Worm (Caenorhabditis elegans) whole organism, mixed stage, embryonic: ENCODE measurements around the gene ZC513.14.

ENCODE experiments used
- M03D4.4 ChIP-seq: sonication (generic microtip); optimal IDR thresholded peaks from 2 replicates; lab custom pipeline; 2017; ENCODE audit warnings: mild to moderate bottlenecking, missing genetic modification characterization, missing compliant biosample characterization
- bed-3 ChIP-seq: fragments of 200-800 bp; sonication (Bioruptor generic); optimal IDR thresholded peaks from 3 replicates; lab custom pipeline; 2018; ENCODE audit warnings: mild to moderate bottlenecking, missing genetic modification characterization, moderate library complexity, missing compliant biosample characterization
- blmp-1 ChIP-seq: fragments of 150-350 bp; optimal IDR thresholded peaks from 2 replicates; lab custom pipeline; 2014; ENCODE audit warnings: missing biosample characterization, missing genetic modification characterization
- ceh-39 ChIP-seq: fragments of 150-350 bp; optimal IDR thresholded peaks from 2 replicates; lab custom pipeline; 2014; ENCODE audit warnings: missing biosample characterization, missing genetic modification characterization
- ceh-43 ChIP-seq: fragments of 200-800 bp; sonication (Bioruptor generic); optimal IDR thresholded peaks from 2 replicates; lab custom pipeline; 2018; ENCODE audit warnings: mild to moderate bottlenecking, missing genetic modification characterization, moderate library complexity, missing compliant biosample characterization
- ceh-83 ChIP-seq: fragments of 200-800 bp; sonication (Bioruptor generic); optimal IDR thresholded peaks from 2 replicates; lab custom pipeline; 2018; ENCODE audit warnings: mild to moderate bottlenecking, missing genetic modification characterization, missing compliant biosample characterization
- ces-1 ChIP-seq: fragments of 150-350 bp; optimal IDR thresholded peaks from 2 replicates; lab custom pipeline; 2014; ENCODE audit warnings: missing biosample characterization, missing genetic modification reagents, missing genetic modification characterization
- cnd-1 ChIP-seq: fragments of 200-800 bp; sonication (Bioruptor generic); optimal IDR thresholded peaks from 2 replicates; lab custom pipeline; 2018; ENCODE audit warnings: mild to moderate bottlenecking, missing genetic modification characterization, missing compliant biosample characterization
- drap-1 ChIP-seq: fragments of 200-800 bp; sonication (Bioruptor generic); optimal IDR thresholded peaks from 3 replicates; lab custom pipeline; 2018; ENCODE audit warnings: mild to moderate bottlenecking, missing genetic modification characterization, missing compliant biosample characterization
- elt-3 ChIP-seq: fragments of 150-350 bp; optimal IDR thresholded peaks from 2 replicates; lab custom pipeline; 2014; ENCODE audit warnings: missing biosample characterization, missing genetic modification characterization
- flh-1 ChIP-seq: fragments of 200-800 bp; sonication (Bioruptor generic); optimal IDR thresholded peaks from 2 replicates; lab custom pipeline; 2018; ENCODE audit warnings: mild to moderate bottlenecking, missing genetic modification characterization, moderate library complexity, missing compliant biosample characterization
- hlh-1 ChIP-seq: fragments of 150-350 bp; optimal IDR thresholded peaks from 2 replicates; lab custom pipeline; 2014; ENCODE audit warnings: missing biosample characterization, missing genetic modification reagents, missing genetic modification characterization
- lin-32 ChIP-seq: fragments of 200-800 bp; sonication (Bioruptor generic); optimal IDR thresholded peaks from 2 replicates; lab custom pipeline; 2018; ENCODE audit warnings: mild to moderate bottlenecking, missing genetic modification characterization, missing compliant biosample characterization
- lsy-2 ChIP-seq: fragments of 150-350 bp; optimal IDR thresholded peaks from 2 replicates; lab custom pipeline; 2014; ENCODE audit warnings: missing biosample characterization, missing genetic modification characterization
- mab-5 ChIP-seq: fragments of 150-350 bp; optimal IDR thresholded peaks from 2 replicates; lab custom pipeline; 2014; ENCODE audit warnings: missing biosample characterization, missing genetic modification characterization
- mep-1 ChIP-seq: fragments of 150-350 bp; optimal IDR thresholded peaks from 2 replicates; lab custom pipeline; 2017; ENCODE audit warnings: missing biosample characterization, missing genetic modification reagents, missing genetic modification characterization, inconsistent platforms
- mls-2 ChIP-seq: sonication (generic microtip); optimal IDR thresholded peaks from 2 replicates; lab custom pipeline; 2016; ENCODE audit warnings: mild to moderate bottlenecking, missing genetic modification characterization, moderate library complexity, missing compliant biosample characterization
- nhr-12 ChIP-seq: fragments of 150-350 bp; optimal IDR thresholded peaks from 2 replicates; lab custom pipeline; 2014; ENCODE audit warnings: missing biosample characterization, missing genetic modification characterization
- nhr-2 ChIP-seq: fragments of 150-350 bp; optimal IDR thresholded peaks from 2 replicates; lab custom pipeline; 2014; ENCODE audit warnings: missing biosample characterization, missing genetic modification characterization
- nhr-28 ChIP-seq: fragments of 150-350 bp; optimal IDR thresholded peaks from 2 replicates; lab custom pipeline; 2014; ENCODE audit warnings: missing biosample characterization, missing genetic modification characterization
- nhr-76 ChIP-seq: sonication (generic microtip); optimal IDR thresholded peaks from 2 replicates; lab custom pipeline; 2017; ENCODE audit warnings: missing biosample characterization, missing genetic modification characterization
- pha-4 ChIP-seq: fragments of 150-350 bp; optimal IDR thresholded peaks from 2 replicates; lab custom pipeline; 2018; ENCODE audit warnings: missing biosample characterization, missing genetic modification reagents, missing genetic modification characterization
- sem-2 ChIP-seq: fragments of 200-800 bp; sonication (Bioruptor generic); optimal IDR thresholded peaks from 2 replicates; lab custom pipeline; 2018; ENCODE audit warnings: mild to moderate bottlenecking, missing genetic modification characterization, missing compliant biosample characterization
- sptf-1 ChIP-seq: sonication (generic microtip); optimal IDR thresholded peaks from 2 replicates; lab custom pipeline; 2017; ENCODE audit warnings: mild to moderate bottlenecking, missing genetic modification characterization, moderate library complexity, missing compliant biosample characterization
- tbx-8 ChIP-seq: fragments of 200-800 bp; sonication (Bioruptor generic); optimal IDR thresholded peaks from 2 replicates; lab custom pipeline; 2018; ENCODE audit warnings: mild to moderate bottlenecking, missing genetic modification characterization, moderate library complexity, missing compliant biosample characterization
- unc-120 ChIP-seq: sonication (generic microtip); optimal IDR thresholded peaks from 2 replicates; lab custom pipeline; 2017; ENCODE audit warnings: missing genetic modification characterization, missing compliant biosample characterization; ENCODE audit not compliant: poor library complexity, severe bottlenecking
- unc-39 ChIP-seq: fragments of 150-350 bp; optimal IDR thresholded peaks from 2 replicates; lab custom pipeline; 2014; ENCODE audit warnings: missing biosample characterization, missing genetic modification characterization
- unc-62 ChIP-seq: fragments of 150-350 bp; optimal IDR thresholded peaks from 2 replicates; lab custom pipeline; 2014; ENCODE audit warnings: missing biosample characterization, missing genetic modification reagents, missing genetic modification characterization
- zip-8 ChIP-seq: fragments of 150-350 bp; optimal IDR thresholded peaks from 2 replicates; lab custom pipeline; 2014; ENCODE audit warnings: missing biosample characterization, missing genetic modification characterization
- ztf-11 ChIP-seq: fragments of 150-350 bp; optimal IDR thresholded peaks from 2 replicates; lab custom pipeline; 2014; ENCODE audit warnings: missing biosample characterization, missing genetic modification characterization

The ZC513.14 gene

DNA sequence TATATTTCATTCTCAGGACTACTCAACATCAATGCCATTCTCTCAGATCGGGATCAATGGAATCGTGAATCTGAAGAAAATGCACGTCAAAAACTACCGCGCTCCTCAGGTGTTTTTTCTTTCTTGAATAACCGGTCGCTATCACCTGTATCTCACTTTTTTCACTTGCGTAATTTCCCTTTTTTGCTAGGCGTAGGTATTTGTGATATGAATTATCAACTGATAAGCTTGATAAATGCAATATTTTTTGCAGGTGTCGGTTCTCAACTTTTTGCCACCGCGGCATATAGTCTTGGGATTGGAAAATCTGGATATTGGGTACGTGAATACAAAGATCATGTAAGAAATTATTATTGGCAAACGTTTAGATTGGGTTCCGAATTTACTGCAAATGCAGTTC lies 19.3 kb upstream of the ZC513.14 start:
- TF ChIP-seq mep-1 (tag; lab: Kevin White, UChicago) (no peak), unc-120 (tag; lab: Kevin White, UChicago) (no peak), drap-1 (no peak), lsy-2 (tag; lab: Kevin White, UChicago) (no peak), flh-1 (GFP tag; lab: Kevin White, UChicago) (no peak), ces-1 (no peak), hlh-1 (tag; lab: Kevin White, UChicago) (no peak), ceh-83 (GFP tag; lab: Kevin White, UChicago) (no peak), lin-32 (no peak), tbx-8 (GFP tag; lab: Kevin White, UChicago) (no peak), ztf-11 (tag; lab: Kevin White, UChicago) (no peak), blmp-1 (no peak), zip-8 (no peak), unc-39 (no peak), nhr-2 (tag; lab: Kevin White, UChicago) (no peak), ceh-39 (no peak), mls-2 (no peak), ceh-43 (GFP tag; lab: Kevin White, UChicago) (no peak)

ce11 chrV:8054130-8054529 lies 18.3 kb upstream of the ZC513.14 start, which contains the start of gene ZC513.2:
Gene ZC513.2, plus strand, starts transcription at chrV:8054430.
- TF ChIP-seq mls-2 (no peak), ceh-83 (GFP tag; lab: Kevin White, UChicago) (no peak), nhr-76 (tag; lab: Kevin White, UChicago) (no peak), unc-39 (no peak), bed-3 (GFP tag; lab: Kevin White, UChicago) (no peak), ces-1 (no peak), pha-4 (tag; lab: Kevin White, UChicago) (no peak), nhr-12 (no peak), lsy-2 (tag; lab: Kevin White, UChicago) (no peak), hlh-1 (tag; lab: Kevin White, UChicago) (no peak)
- TF ChIP-seq, all 35 proteins: peak for 0

DNA sequence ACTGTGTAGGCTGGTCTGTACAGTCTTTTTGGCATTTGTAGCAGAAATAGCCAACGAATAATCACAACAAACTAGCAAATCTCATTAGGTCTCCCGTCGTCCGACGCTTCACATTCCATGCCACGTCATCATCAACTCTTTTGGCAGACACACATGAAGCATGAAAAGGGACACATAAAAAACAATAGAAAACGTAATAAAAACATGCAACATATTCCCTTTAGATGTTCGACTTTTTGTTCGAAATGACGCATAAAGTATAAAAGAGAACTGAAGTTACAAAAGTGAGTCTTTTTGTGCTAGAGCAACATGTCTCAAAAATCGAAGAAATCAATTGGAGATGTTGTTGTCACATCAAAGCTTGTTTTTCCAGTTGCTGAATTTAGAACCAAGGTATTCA lies 16.0 kb upstream of the ZC513.14 start, which contains the start of gene sth-1:
TSS of gene sth-1 (plus strand) at position 301 of the 400 bp plus-strand sequence.
- no peak for TF ChIP-seq sem-2 (GFP tag; lab: Kevin White, UChicago)
- no peak for TF ChIP-seq lsy-2 (tag; lab: Kevin White, UChicago)
- TF ChIP-seq ceh-39 = no peak
- no peak for TF ChIP-seq ceh-43 (GFP tag; lab: Kevin White, UChicago)
- TF ChIP-seq nhr-12 = no peak
- no peak for TF ChIP-seq blmp-1
- no peak for TF ChIP-seq tbx-8 (GFP tag; lab: Kevin White, UChicago)

- TF ChIP-seq lin-32 (no peak), nhr-2 (tag; lab: Kevin White, UChicago) (no peak), mls-2 (no peak), zip-8 (no peak), ceh-39 (no peak), mep-1 (tag; lab: Kevin White, UChicago) (no peak), nhr-28 (tag; lab: Kevin White, UChicago) (no peak), nhr-76 (tag; lab: Kevin White, UChicago) (no peak), sptf-1 (tag; lab: Kevin White, UChicago) (no peak), blmp-1 (no peak), drap-1 (no peak), cnd-1 (tag; lab: Kevin White, UChicago) (no peak), flh-1 (GFP tag; lab: Kevin White, UChicago) (no peak), elt-3 (tag; lab: Kevin White, UChicago) (no peak), mab-5 (tag; lab: Kevin White, UChicago) (no peak), unc-62 (no peak), lsy-2 (tag; lab: Kevin White, UChicago) (no peak), M03D4.4 (no peak), nhr-12 (no peak)
Observed at ce11 chrV:8050811-8051210, 15.0 kb upstream of the ZC513.14 start, which contains the start of gene col-43. Gene col-43, minus strand, starts transcription at chrV:8050911.

ce11 chrV:8050059-8050677 lies 14.3 kb upstream of the ZC513.14 start:
- TF ChIP-seq mls-2 = no peak
- TF ChIP-seq elt-3 (tag; lab: Kevin White, UChicago) = no peak
- TF ChIP-seq sptf-1 (tag; lab: Kevin White, UChicago) = no peak
- TF ChIP-seq nhr-76 (tag; lab: Kevin White, UChicago) = no peak
- no peak for TF ChIP-seq sem-2 (GFP tag; lab: Kevin White, UChicago)
- no peak for TF ChIP-seq unc-120 (tag; lab: Kevin White, UChicago)
- no peak for TF ChIP-seq ceh-43 (GFP tag; lab: Kevin White, UChicago)
- TF ChIP-seq mab-5 (tag; lab: Kevin White, UChicago) = no peak
- TF ChIP-seq mep-1 (tag; lab: Kevin White, UChicago) = no peak
- no peak for TF ChIP-seq ceh-83 (GFP tag; lab: Kevin White, UChicago)
- no peak for TF ChIP-seq unc-62
- no peak for TF ChIP-seq hlh-1 (tag; lab: Kevin White, UChicago)
- TF ChIP-seq cnd-1 (tag; lab: Kevin White, UChicago) = no peak
- no peak for TF ChIP-seq zip-8
- no peak for TF ChIP-seq lin-32
- TF ChIP-seq unc-39 = no peak
- TF ChIP-seq ceh-39 = no peak
- TF ChIP-seq ces-1 = no peak
